Fruit fly (Drosophila melanogaster) whole organism, embryonic: ENCODE data around the gene Dyrk3.
A peak's percentile ranks its signal among the peaks of the same experiment; 100 is the strongest.
"Not testable (repeated sequence)": the region's sequence is repeated elsewhere in the genome, so short reads cannot be mapped to it uniquely, and the experiment has no call there.

Source experiments
- Bgb ChIP-seq: fragments of 200-800 bp; sonication (Bioruptor generic); IDR thresholded peaks from 2 replicates; pipeline ENCODE4 v1.3.6; 2022; ENCODE audit warnings: missing biosample characterization, missing genetic modification characterization; ENCODE audit not compliant: partially characterized antibody
- CG1024 ChIP-seq: fragments of 200-800 bp; sonication (Bioruptor generic); IDR thresholded peaks from 2 replicates; pipeline ENCODE4 v1.3.6; 2022; ENCODE audit warnings: missing biosample characterization, missing genetic modification characterization
- CG10274 ChIP-seq: fragments of 200-800 bp; sonication (Bioruptor generic); optimal IDR thresholded peaks from 3 replicates; lab custom pipeline; 2017; ENCODE audit warnings: missing biosample characterization, mild to moderate bottlenecking, missing genetic modification characterization
- CG10959 ChIP-seq: fragments of 200-800 bp; sonication (Bioruptor generic); IDR thresholded peaks from 2 replicates; pipeline ENCODE4 v1.3.6; 2022; ENCODE audit warnings: missing biosample characterization, missing genetic modification characterization
- CG11723 ChIP-seq: fragments of 200-800 bp; sonication (Bioruptor generic); optimal IDR thresholded peaks from 2 replicates; lab custom pipeline; 2017; ENCODE audit warnings: missing biosample characterization, mild to moderate bottlenecking, missing genetic modification characterization
- CG12942 ChIP-seq: fragments of 200-800 bp; sonication (Bioruptor generic); optimal IDR thresholded peaks from 3 replicates; lab custom pipeline; 2016; ENCODE audit warnings: missing biosample characterization, missing genetic modification characterization
- CG14667 ChIP-seq: fragments of 200-800 bp; sonication (Bioruptor generic); IDR thresholded peaks from 2 replicates; pipeline ENCODE4 v1.3.6; 2022; ENCODE audit warnings: missing biosample characterization, missing genetic modification characterization
- CG14860 ChIP-seq: fragments of 200-800 bp; sonication (Bioruptor generic); IDR thresholded peaks from 3 replicates; pipeline ENCODE4 v1.3.6; 2022; ENCODE audit warnings: missing biosample characterization, missing genetic modification characterization; ENCODE audit not compliant: partially characterized antibody
- CG15011 ChIP-seq: fragments of 200-800 bp; sonication (Bioruptor generic); optimal IDR thresholded peaks from 3 replicates; lab custom pipeline; 2018; ENCODE audit warnings: missing biosample characterization, mild to moderate bottlenecking, missing genetic modification characterization
- CG1602 ChIP-seq: fragments of 200-800 bp; sonication (Bioruptor generic); optimal IDR thresholded peaks from 3 replicates; lab custom pipeline; 2016; ENCODE audit warnings: missing biosample characterization, missing genetic modification characterization
- CG1603 ChIP-seq: fragments of 200-800 bp; sonication (Bioruptor generic); optimal IDR thresholded peaks from 2 replicates; lab custom pipeline; 2019; ENCODE audit warnings: missing biosample characterization, mild to moderate bottlenecking, missing genetic modification characterization, moderate library complexity
- CG17802 ChIP-seq: fragments of 200-800 bp; sonication (Bioruptor generic); optimal IDR thresholded peaks from 2 replicates; lab custom pipeline; 2018; ENCODE audit warnings: missing biosample characterization, mild to moderate bottlenecking, missing genetic modification characterization, moderate library complexity
- CG18599 ChIP-seq: fragments of 200-800 bp; sonication (Bioruptor generic); optimal IDR thresholded peaks from 3 replicates; lab custom pipeline; 2017; ENCODE audit warnings: missing biosample characterization, missing genetic modification characterization, mild to moderate bottlenecking, moderate library complexity, missing genetic modification reagents
- CG18764 ChIP-seq: fragments of 200-800 bp; sonication (Bioruptor generic); optimal IDR thresholded peaks from 3 replicates; lab custom pipeline; 2016; ENCODE audit warnings: missing biosample characterization, missing genetic modification characterization
- CG30020 ChIP-seq: fragments of 200-800 bp; optimal IDR thresholded peaks from 2 replicates; lab custom pipeline; 2019; ENCODE audit warnings: missing biosample characterization, mild to moderate bottlenecking, missing genetic modification characterization, moderate library complexity
- CG3163 ChIP-seq: fragments of 200-800 bp; sonication (Bioruptor generic); optimal IDR thresholded peaks from 3 replicates; lab custom pipeline; 2016; ENCODE audit warnings: missing biosample characterization, missing genetic modification characterization
- CG3995 ChIP-seq: fragments of 200-800 bp; sonication (Bioruptor generic); optimal IDR thresholded peaks from 3 replicates; lab custom pipeline; 2016; ENCODE audit warnings: missing biosample characterization, missing genetic modification characterization
- CG6254 ChIP-seq: fragments of 200-800 bp; sonication (Bioruptor generic); optimal IDR thresholded peaks from 3 replicates; lab custom pipeline; 2017; ENCODE audit warnings: mild to moderate bottlenecking, missing biosample characterization, missing genetic modification reagents, missing genetic modification characterization
- CG6654 ChIP-seq: fragments of 200-800 bp; sonication (Bioruptor generic); optimal IDR thresholded peaks from 2 replicates; lab custom pipeline; 2017; ENCODE audit warnings: missing biosample characterization, mild to moderate bottlenecking, missing genetic modification characterization
- CG7357 ChIP-seq: fragments of 200-800 bp; sonication (Bioruptor generic); IDR thresholded peaks from 3 replicates; pipeline ENCODE4 v1.3.6; 2022; ENCODE audit warnings: missing biosample characterization, missing genetic modification characterization
- CG7372 ChIP-seq: fragments of 200-800 bp; sonication (Bioruptor generic); IDR thresholded peaks from 2 replicates; pipeline ENCODE4 v1.3.6; 2022; ENCODE audit warnings: missing biosample characterization, missing genetic modification characterization
- CG7839 ChIP-seq: fragments of 200-800 bp; sonication (Bioruptor generic); optimal IDR thresholded peaks from 3 replicates; lab custom pipeline; 2018; ENCODE audit warnings: missing biosample characterization, mild to moderate bottlenecking, missing genetic modification characterization, moderate library complexity
- CG8478 ChIP-seq: fragments of >200 bp; optimal IDR thresholded peaks from 2 replicates; lab custom pipeline; 2018
- CTCF ChIP-seq: fragments of 200-800 bp; sonication (Bioruptor generic); optimal IDR thresholded peaks from 2 replicates; lab custom pipeline; 2017; ENCODE audit warnings: missing biosample characterization, mild to moderate bottlenecking, missing genetic modification characterization, moderate library complexity
- D19A ChIP-seq: fragments of 200-800 bp; optimal IDR thresholded peaks from 3 replicates; lab custom pipeline; 2019; ENCODE audit warnings: missing biosample characterization, mild to moderate bottlenecking, missing genetic modification characterization, moderate library complexity
- Dfd ChIP-seq, 2 experiments: fragments of >200 bp; optimal IDR thresholded peaks; 2 replicates each; lab custom pipeline; 2017; ENCODE audit warnings: missing biosample characterization in 2 of 2, missing genetic modification characterization in 2 of 2
- HLH3B ChIP-seq: fragments of 200-800 bp; sonication (Bioruptor generic); IDR thresholded peaks from 2 replicates; pipeline ENCODE4 v1.3.6; 2022; ENCODE audit warnings: missing biosample characterization, missing genetic modification characterization
- Mes4 ChIP-seq: fragments of 200-800 bp; sonication (Bioruptor generic); optimal IDR thresholded peaks from 2 replicates; lab custom pipeline; 2016; ENCODE audit warnings: missing biosample characterization, missing genetic modification characterization
- NK7.1 ChIP-seq: fragments of 200-800 bp; sonication (Bioruptor generic); optimal IDR thresholded peaks from 3 replicates; lab custom pipeline; 2016; ENCODE audit warnings: missing biosample characterization, missing genetic modification characterization
- Oli ChIP-seq: fragments of 200-800 bp; sonication (Bioruptor generic); optimal IDR thresholded peaks from 2 replicates; lab custom pipeline; 2018; ENCODE audit warnings: missing biosample characterization, mild to moderate bottlenecking, missing genetic modification characterization, moderate library complexity
- Trl ChIP-seq, 3 experiments: fragments of >200 bp in 2 of 3; fragments of 200-800 bp in 1 of 3; sonication (Bioruptor generic) in 1 of 3; optimal IDR thresholded peaks; 2 replicates in 1 of 3; 3 replicates in 2 of 3; lab custom pipeline; 2016 to 2017; ENCODE audit warnings: missing biosample characterization in 1 of 3, missing genetic modification characterization in 1 of 3
- ac ChIP-seq: fragments of 200-800 bp; sonication (Bioruptor generic); optimal IDR thresholded peaks from 3 replicates; lab custom pipeline; 2017; ENCODE audit warnings: missing biosample characterization, mild to moderate bottlenecking, missing genetic modification characterization
- bbx ChIP-seq: fragments of 200-800 bp; sonication (Bioruptor generic); IDR thresholded peaks from 2 replicates; pipeline ENCODE4 v1.3.6; 2022; ENCODE audit warnings: missing biosample characterization, missing genetic modification characterization; ENCODE audit not compliant: partially characterized antibody
- bsh ChIP-seq, 2 experiments: fragments of 200-800 bp; sonication (Bioruptor generic); optimal IDR thresholded peaks; 2 replicates each; lab custom pipeline; 2017 to 2018; ENCODE audit warnings: mild to moderate bottlenecking in 2 of 2, missing biosample characterization in 2 of 2, missing genetic modification characterization in 2 of 2, moderate library complexity in 1 of 2
- crc ChIP-seq: fragments of 200-800 bp; sonication (Bioruptor generic); optimal IDR thresholded peaks from 2 replicates; lab custom pipeline; 2016; ENCODE audit warnings: missing biosample characterization, missing genetic modification characterization
- h ChIP-seq: fragments of >200 bp; optimal IDR thresholded peaks from 2 replicates; lab custom pipeline; 2017
- ham ChIP-seq: fragments of 200-800 bp; sonication (Bioruptor generic); IDR thresholded peaks from 2 replicates; pipeline ENCODE4 v1.3.6; 2022; ENCODE audit warnings: missing biosample characterization, missing genetic modification characterization
- inv ChIP-seq: fragments of 200-800 bp; sonication (Bioruptor generic); IDR thresholded peaks from 2 replicates; pipeline ENCODE4 v1.3.6; 2022; ENCODE audit warnings: missing biosample characterization, missing genetic modification characterization; ENCODE audit not compliant: partially characterized antibody
- mirr ChIP-seq: fragments of 200-800 bp; sonication (Bioruptor generic); optimal IDR thresholded peaks from 3 replicates; lab custom pipeline; 2018; ENCODE audit warnings: missing biosample characterization, mild to moderate bottlenecking, missing genetic modification characterization
- pnt ChIP-seq: fragments of 200-800 bp; sonication (Bioruptor generic); optimal IDR thresholded peaks from 3 replicates; lab custom pipeline; 2016; ENCODE audit warnings: missing biosample characterization, missing genetic modification characterization
- repo ChIP-seq: fragments of 200-800 bp; sonication (Bioruptor generic); optimal IDR thresholded peaks from 2 replicates; lab custom pipeline; 2016; ENCODE audit warnings: missing biosample characterization, missing genetic modification characterization
- shn ChIP-seq: fragments of 200-800 bp; sonication (Bioruptor generic); optimal IDR thresholded peaks from 3 replicates; lab custom pipeline; 2016; ENCODE audit warnings: missing biosample characterization, missing genetic modification characterization
- ssp ChIP-seq: fragments of 200-800 bp; sonication (Bioruptor generic); IDR thresholded peaks from 2 replicates; pipeline ENCODE4 v1.3.6; 2022; ENCODE audit warnings: missing biosample characterization, missing genetic modification characterization
- unc-4 ChIP-seq: fragments of 200-800 bp; sonication (Bioruptor generic); IDR thresholded peaks from 2 replicates; pipeline ENCODE4 v1.3.6; 2022; ENCODE audit warnings: missing biosample characterization, missing genetic modification characterization; ENCODE audit not compliant: partially characterized antibody

Dyrk3 gene

dm6 chr4:1260363-1260762 lies 29.9 kb upstream of the Dyrk3 start:
- TF ChIP-seq CG1603 (peak; percentile 68), ssp (GFP tag; lab: Robert Waterston, UW) (peak; percentile 90), CG11723 (GFP tag; lab: Kevin White, UChicago) (peak; percentile 20), CG1024 (peak; percentile 88), ac (GFP tag; lab: Kevin White, UChicago) (no peak), Dfd (GFP tag; optimal IDR thresholded peaks at IDR 0.05; lab: Kevin White, UChicago) (peak in 1 of 2 experiments; percentile 23), CG7372 (no peak), CG17802 (tag; lab: Kevin White, UChicago) (peak; percentile 79), CG14667 (GFP tag; lab: Robert Waterston, UW) (no peak), CG12942 (no peak), bsh (GFP tag; optimal IDR thresholded peaks at IDR 0.05; lab: Kevin White, UChicago) (no peak), CG30020 (tag; lab: Kevin White, UChicago) (peak; percentile 88), CG7357 (GFP tag; lab: Robert Waterston, UW) (peak; percentile 80)

dm6 chr4:1257071-1257698 lies 26.7 kb upstream of the Dyrk3 start:
- TF ChIP-seq D19A (tag; lab: Kevin White, UChicago) (peak; percentile 75), Trl (optimal IDR thresholded peaks at IDR 0.05; lab: Kevin White, UChicago) (peak in 1 of 2 experiments; percentile 31)
- not testable (repeated sequence) for TF ChIP-seq Trl (GFP tag; optimal IDR thresholded peaks at IDR 0.05; lab: Kevin White, UChicago)

dm6 chr4:1250978-1251377 lies 20.5 kb upstream of the Dyrk3 start:
- TF ChIP-seq CG10274 (no peak), CG7839 (tag; lab: Kevin White, UChicago) (no peak), CG14860 (GFP tag; lab: Robert Waterston, UW) (peak; percentile 61; the same call in 2 of the 3 replicates), Mes4 (GFP tag; lab: Kevin White, UChicago) (no peak), ssp (GFP tag; lab: Robert Waterston, UW) (no peak), CG6254 (GFP tag; lab: Kevin White, UChicago) (no peak), repo (no peak), unc-4 (GFP tag; lab: Robert Waterston, UW) (no peak), CG1602 (GFP tag; lab: Kevin White, UChicago) (no peak), inv (GFP tag; lab: Robert Waterston, UW) (no peak; the same call in 1 of the 2 replicates), CG18764 (GFP tag; lab: Kevin White, UChicago) (no peak), CG30020 (tag; lab: Kevin White, UChicago) (peak; percentile 58), HLH3B (GFP tag; lab: Robert Waterston, UW) (no peak), CG6654 (no peak), Oli (tag; lab: Kevin White, UChicago) (no peak), CG3163 (GFP tag; lab: Kevin White, UChicago) (no peak), pnt (GFP tag; lab: Kevin White, UChicago) (no peak), crc (no peak), CG10959 (GFP tag; lab: Robert Waterston, UW) (no peak), Bgb (GFP tag; lab: Robert Waterston, UW) (no peak; the same call in 1 of the 2 replicates), CTCF (GFP tag; lab: Kevin White, UChicago) (no peak), CG15011 (GFP tag; lab: Kevin White, UChicago) (no peak), CG18599 (GFP tag; lab: Kevin White, UChicago) (no peak), CG8478 (no peak), NK7.1 (no peak), CG3995 (GFP tag; lab: Kevin White, UChicago) (peak; percentile 43), ham (GFP tag; lab: Robert Waterston, UW) (no peak), shn (GFP tag; lab: Kevin White, UChicago) (no peak), mirr (no peak), h (lab: Kevin White, UChicago) (no peak), bbx (GFP tag; lab: Robert Waterston, UW) (peak; percentile 58; the same call in 1 of the 2 replicates)
- TF ChIP-seq, all 482 proteins: peak for 4
